Worm (Caenorhabditis elegans) whole organism, early embryonic: Measurements from ENCODE around the gene swsn-4.

ENCODE experiments used
- ama-1 ChIP-seq: fragments of 150-350 bp; optimal IDR thresholded peaks from 2 replicates; lab custom pipeline; 2014
- ceh-13 ChIP-seq: fragments of 200-800 bp; sonication (Bioruptor generic); optimal IDR thresholded peaks from 2 replicates; lab custom pipeline; 2018; ENCODE audit warnings: mild to moderate bottlenecking, missing genetic modification characterization, missing compliant biosample characterization
- flt-1 ChIP-seq: fragments of 200-800 bp; sonication (Bioruptor generic); IDR thresholded peaks from 2 replicates; pipeline ENCODE4 v1.3.6; 2022; ENCODE audit warnings: missing genetic modification characterization, missing compliant biosample characterization
- tbx-11 ChIP-seq: fragments of 200-800 bp; sonication (Bioruptor generic); IDR thresholded peaks from 2 replicates; pipeline ENCODE4 v1.3.6; 2022; ENCODE audit warnings: missing genetic modification characterization, missing compliant biosample characterization
- tbx-37 ChIP-seq: fragments of 200-800 bp; sonication (Bioruptor generic); conservative IDR thresholded peaks from 2 replicates; pipeline ENCODE4 v1.3.6; 2022; ENCODE audit warnings: missing genetic modification reagents, missing genetic modification characterization, missing compliant biosample characterization

ce11 chrIV:11124674-11125073 is 1.1 kb upstream of the swsn-4 start, which contains the start of gene spo-11:
- TF ChIP-seq ceh-13 (GFP tag; lab: Kevin White, UChicago) = no peak
- TF ChIP-seq tbx-11 (GFP tag; lab: Robert Waterston, UW) = no peak
- TF ChIP-seq ama-1 = no peak
- no peak for TF ChIP-seq tbx-37 (GFP tag; lab: Robert Waterston, UW)
- no peak for TF ChIP-seq flt-1
